Worm (Caenorhabditis elegans) whole organism, L3 larva: ENCODE results near the gene dhs-28.

Experiments used
- R02D3.7 ChIP-seq: fragments of 150-350 bp; optimal IDR thresholded peaks from 2 replicates; lab custom pipeline; 2014; ENCODE audit warnings: missing biosample characterization, missing genetic modification characterization
- ZK546.5 ChIP-seq: sonication (generic microtip); optimal IDR thresholded peaks from 2 replicates; lab custom pipeline; 2017; ENCODE audit warnings: missing biosample characterization, missing genetic modification characterization
- aly-2 ChIP-seq: fragments of 150-350 bp; optimal IDR thresholded peaks from 2 replicates; lab custom pipeline; 2014; ENCODE audit warnings: missing biosample characterization, missing genetic modification characterization
- ama-1 ChIP-seq: fragments of 150-350 bp; optimal IDR thresholded peaks from 2 replicates; lab custom pipeline; 2018
- ceh-16 ChIP-seq: sonication (generic microtip); optimal IDR thresholded peaks from 2 replicates; lab custom pipeline; 2017; ENCODE audit warnings: missing biosample characterization, missing genetic modification characterization
- ceh-28 ChIP-seq: fragments of 150-350 bp; optimal IDR thresholded peaks from 2 replicates; lab custom pipeline; 2014; ENCODE audit warnings: missing biosample characterization, missing genetic modification reagents, missing genetic modification characterization
- ceh-82 ChIP-seq: fragments of 150-350 bp; optimal IDR thresholded peaks from 2 replicates; lab custom pipeline; 2014; ENCODE audit warnings: missing biosample characterization, missing genetic modification characterization
- ceh-9 ChIP-seq: sonication (generic microtip); optimal IDR thresholded peaks from 2 replicates; lab custom pipeline; 2018; ENCODE audit warnings: missing biosample characterization, missing genetic modification characterization
- daf-12 ChIP-seq: fragments of 150-350 bp; optimal IDR thresholded peaks from 2 replicates; lab custom pipeline; 2014; ENCODE audit warnings: missing biosample characterization, missing genetic modification reagents, missing genetic modification characterization
- egl-27 ChIP-seq: sonication (generic microtip); optimal IDR thresholded peaks from 4 replicates; lab custom pipeline; 2017; ENCODE audit warnings: missing biosample characterization, missing genetic modification reagents, missing genetic modification characterization
- egl-5 ChIP-seq: fragments of 150-350 bp; optimal IDR thresholded peaks from 2 replicates; lab custom pipeline; 2017; ENCODE audit warnings: missing biosample characterization, missing genetic modification reagents, missing genetic modification characterization, inconsistent platforms
- elt-1 ChIP-seq: fragments of 150-350 bp; optimal IDR thresholded peaks from 2 replicates; lab custom pipeline; 2014; ENCODE audit warnings: missing biosample characterization, missing genetic modification characterization
- elt-2 ChIP-seq: sonication (generic microtip); optimal IDR thresholded peaks from 2 replicates; lab custom pipeline; 2016; ENCODE audit warnings: missing genetic modification reagents, mild to moderate bottlenecking, missing genetic modification characterization, missing compliant biosample characterization
- elt-3 ChIP-seq, 3 experiments: fragments of 150-350 bp in 1 of 3; sonication (generic microtip) in 2 of 3; optimal IDR thresholded peaks; 2 replicates in 2 of 3; 4 replicates in 1 of 3; lab custom pipeline; 2014 to 2017; ENCODE audit warnings: missing biosample characterization in 3 of 3, missing genetic modification characterization in 3 of 3
- eor-1 ChIP-seq, 2 experiments: fragments of 150-350 bp; optimal IDR thresholded peaks; 2 replicates each; lab custom pipeline; 2014 to 2018; ENCODE audit warnings: missing biosample characterization in 2 of 2, missing genetic modification characterization in 2 of 2
- fkh-10 ChIP-seq: sonication (generic microtip); optimal IDR thresholded peaks from 2 replicates; lab custom pipeline; 2017; ENCODE audit warnings: missing biosample characterization, missing genetic modification reagents, missing genetic modification characterization
- fkh-2 ChIP-seq: fragments of 150-350 bp; optimal IDR thresholded peaks from 2 replicates; lab custom pipeline; 2014; ENCODE audit warnings: missing biosample characterization, missing genetic modification reagents, missing genetic modification characterization
- jun-1 ChIP-seq: fragments of 150-350 bp; optimal IDR thresholded peaks from 2 replicates; lab custom pipeline; 2014; ENCODE audit warnings: missing biosample characterization, missing genetic modification reagents, missing genetic modification characterization
- lin-15B ChIP-seq: fragments of 150-350 bp; optimal IDR thresholded peaks from 2 replicates; lab custom pipeline; 2014; ENCODE audit warnings: missing biosample characterization, missing genetic modification characterization
- lin-39 ChIP-seq: fragments of 150-350 bp; optimal IDR thresholded peaks from 2 replicates; lab custom pipeline; 2018; ENCODE audit warnings: missing biosample characterization, missing genetic modification reagents, missing genetic modification characterization
- lsy-12 ChIP-seq: sonication (generic microtip); optimal IDR thresholded peaks from 2 replicates; lab custom pipeline; 2016; ENCODE audit warnings: mild to moderate bottlenecking, missing genetic modification characterization, missing compliant biosample characterization
- mdl-1 ChIP-seq: fragments of 150-350 bp; optimal IDR thresholded peaks from 2 replicates; lab custom pipeline; 2014; ENCODE audit warnings: missing biosample characterization, missing genetic modification characterization
- mml-1 ChIP-seq: fragments of 150-350 bp; sonication (generic microtip); optimal IDR thresholded peaks from 3 replicates; lab custom pipeline; 2014; ENCODE audit warnings: missing biosample characterization, missing genetic modification characterization
- nhr-11 ChIP-seq: fragments of 150-350 bp; optimal IDR thresholded peaks from 2 replicates; lab custom pipeline; 2014; ENCODE audit warnings: missing biosample characterization, missing genetic modification characterization
- nhr-12 ChIP-seq: fragments of 150-350 bp; optimal IDR thresholded peaks from 2 replicates; lab custom pipeline; 2014; ENCODE audit warnings: missing biosample characterization, missing genetic modification characterization
- nhr-23 ChIP-seq: fragments of 150-350 bp; optimal IDR thresholded peaks from 2 replicates; lab custom pipeline; 2014; ENCODE audit warnings: missing biosample characterization, missing genetic modification reagents, missing genetic modification characterization
- nhr-237 ChIP-seq: fragments of 150-350 bp; optimal IDR thresholded peaks from 2 replicates; lab custom pipeline; 2014; ENCODE audit warnings: missing biosample characterization, missing genetic modification characterization
- nhr-25 ChIP-seq: sonication (generic microtip); optimal IDR thresholded peaks from 2 replicates; lab custom pipeline; 2017; ENCODE audit warnings: missing biosample characterization, missing genetic modification characterization
- nhr-43 ChIP-seq: sonication (generic microtip); optimal IDR thresholded peaks from 2 replicates; lab custom pipeline; 2016; ENCODE audit warnings: mild to moderate bottlenecking, missing genetic modification characterization, missing compliant biosample characterization; ENCODE audit not compliant: poor library complexity, severe bottlenecking
- nhr-67 ChIP-seq: fragments of 150-350 bp; optimal IDR thresholded peaks from 2 replicates; lab custom pipeline; 2014; ENCODE audit warnings: missing biosample characterization, missing genetic modification characterization
- nhr-76 ChIP-seq: fragments of 150-350 bp; sonication (generic microtip); optimal IDR thresholded peaks from 5 replicates; lab custom pipeline; 2014; ENCODE audit warnings: missing biosample characterization, missing genetic modification characterization
- nhr-77 ChIP-seq: fragments of 150-350 bp; optimal IDR thresholded peaks from 2 replicates; lab custom pipeline; 2014; ENCODE audit warnings: missing biosample characterization, missing genetic modification characterization
- pha-4 ChIP-seq: fragments of 150-350 bp; optimal IDR thresholded peaks from 2 replicates; lab custom pipeline; 2014; ENCODE audit warnings: missing biosample characterization, missing genetic modification reagents, missing genetic modification characterization
- pqm-1 ChIP-seq: fragments of 150-350 bp; optimal IDR thresholded peaks from 2 replicates; lab custom pipeline; 2017; ENCODE audit warnings: missing biosample characterization, missing genetic modification characterization, inconsistent platforms
- sea-2 ChIP-seq: fragments of 150-350 bp; sonication (generic microtip); optimal IDR thresholded peaks from 4 replicates; lab custom pipeline; 2014; ENCODE audit warnings: missing biosample characterization, missing genetic modification reagents, missing genetic modification characterization
- skn-1 ChIP-seq: fragments of 150-350 bp; optimal IDR thresholded peaks from 2 replicates; lab custom pipeline; 2014; ENCODE audit warnings: missing biosample characterization, missing genetic modification characterization
- snpc-4 ChIP-seq: fragments of 150-350 bp; optimal IDR thresholded peaks from 2 replicates; lab custom pipeline; 2014; ENCODE audit warnings: missing biosample characterization, missing genetic modification characterization
- tbx-2 ChIP-seq: sonication (generic microtip); optimal IDR thresholded peaks from 2 replicates; lab custom pipeline; 2016; ENCODE audit warnings: mild to moderate bottlenecking, missing genetic modification characterization, missing compliant biosample characterization
- unc-39 ChIP-seq: sonication (generic microtip); optimal IDR thresholded peaks from 4 replicates; lab custom pipeline; 2017; ENCODE audit warnings: missing biosample characterization, missing genetic modification characterization
- unc-62 ChIP-seq: fragments of 150-350 bp; sonication (generic microtip); optimal IDR thresholded peaks from 4 replicates; lab custom pipeline; 2014; ENCODE audit warnings: missing biosample characterization, missing genetic modification reagents, missing genetic modification characterization
- zag-1 ChIP-seq: fragments of 150-350 bp; optimal IDR thresholded peaks from 2 replicates; lab custom pipeline; 2014; ENCODE audit warnings: missing biosample characterization, missing genetic modification characterization
- ztf-11 ChIP-seq: fragments of 150-350 bp; optimal IDR thresholded peaks from 2 replicates; lab custom pipeline; 2014; ENCODE audit warnings: missing biosample characterization, missing genetic modification characterization

Gene dhs-28

ce11 chrX:6795843-6796521 lies 22.3 kb upstream of the dhs-28 start:
- TF ChIP-seq elt-1 (tag; lab: Kevin White, UChicago) = peak; percentile 81
- TF ChIP-seq nhr-76 (tag; lab: Kevin White, UChicago) = no peak
- no peak for TF ChIP-seq skn-1 (tag; lab: Kevin White, UChicago)

DNA sequence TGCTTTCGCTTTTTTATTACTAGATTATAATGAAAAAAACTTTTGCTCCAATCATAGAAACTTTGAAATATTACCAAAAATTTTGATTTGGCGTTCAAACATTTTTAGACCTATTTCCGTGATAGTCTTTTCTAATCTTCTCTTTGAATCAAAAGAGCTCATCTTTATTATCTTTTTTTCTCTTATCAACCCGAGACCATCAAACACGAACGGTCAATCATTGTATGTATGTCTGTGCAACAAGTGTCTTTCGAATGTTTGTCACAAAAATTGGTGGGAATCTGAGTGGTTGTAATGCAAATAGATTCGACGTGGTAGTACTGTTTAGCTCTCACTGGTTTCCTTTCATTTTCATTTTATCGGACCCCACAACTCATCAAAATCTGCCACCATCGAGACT lies 18.5 kb upstream of the dhs-28 start, which contains the start of gene M03A8.3:
TSS of gene M03A8.3 (plus strand) at position 278 of the 400 bp plus-strand sequence.
- TF ChIP-seq elt-2 (tag; lab: Kevin White, UChicago) = peak; percentile 48
- TF ChIP-seq ama-1 (lab: Kevin White, UChicago) = no peak
- no peak for TF ChIP-seq mdl-1 (tag; lab: Kevin White, UChicago)
- peak; percentile 1 for TF ChIP-seq pqm-1 (tag; lab: Kevin White, UChicago)
- no peak for TF ChIP-seq zag-1 (tag; lab: Kevin White, UChicago)
- TF ChIP-seq ztf-11 (tag; lab: Kevin White, UChicago) = no peak
- no peak for TF ChIP-seq unc-62 (GFP tag; lab: Kevin White, UChicago)
- TF ChIP-seq lin-39 (tag; lab: Kevin White, UChicago) = no peak
- TF ChIP-seq snpc-4 (tag; lab: Kevin White, UChicago) = no peak

DNA sequence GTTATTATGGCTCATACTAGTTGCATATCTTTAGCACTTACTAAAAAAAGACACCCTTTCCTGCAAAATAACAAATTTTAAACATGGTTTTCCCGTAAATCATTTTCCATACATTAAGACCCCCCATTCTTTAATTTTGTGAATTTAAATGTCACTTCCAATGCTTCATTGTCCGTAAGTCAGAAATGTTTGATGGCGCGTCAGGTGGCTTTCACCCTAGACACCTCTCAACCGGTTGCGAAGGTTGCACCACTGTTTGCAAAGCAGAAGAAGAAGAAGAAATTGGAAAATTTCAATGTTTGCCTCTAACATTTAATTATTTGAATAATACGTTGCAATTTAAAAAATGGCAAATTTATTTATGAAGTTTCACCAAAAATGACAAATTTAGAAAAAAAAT lies 16.7 kb upstream of the dhs-28 start:
- TF ChIP-seq elt-2 (tag; lab: Kevin White, UChicago) = no peak
- no peak for TF ChIP-seq daf-12 (tag; lab: Kevin White, UChicago)
- no peak for TF ChIP-seq fkh-2
- no peak for TF ChIP-seq sea-2 (GFP tag; lab: Kevin White, UChicago)
- TF ChIP-seq nhr-25 = no peak
- no peak for TF ChIP-seq unc-39 (tag; lab: Kevin White, UChicago)
- no peak for TF ChIP-seq nhr-23
- no peak for TF ChIP-seq jun-1 (tag; lab: Kevin White, UChicago)
- TF ChIP-seq ceh-82 (tag; lab: Kevin White, UChicago) = no peak
- TF ChIP-seq nhr-77 (tag; lab: Kevin White, UChicago) = no peak
- TF ChIP-seq ceh-9 (tag; lab: Kevin White, UChicago) = no peak
- TF ChIP-seq elt-1 (tag; lab: Kevin White, UChicago) = no peak
- TF ChIP-seq ztf-11 (tag; lab: Kevin White, UChicago) = no peak
- no peak for TF ChIP-seq lsy-12 (tag; lab: Kevin White, UChicago)
- no peak for TF ChIP-seq elt-3 (tag; optimal IDR thresholded peaks at IDR 0.05; lab: Kevin White, UChicago)
- TF ChIP-seq unc-62 (GFP tag; lab: Kevin White, UChicago) = no peak

DNA sequence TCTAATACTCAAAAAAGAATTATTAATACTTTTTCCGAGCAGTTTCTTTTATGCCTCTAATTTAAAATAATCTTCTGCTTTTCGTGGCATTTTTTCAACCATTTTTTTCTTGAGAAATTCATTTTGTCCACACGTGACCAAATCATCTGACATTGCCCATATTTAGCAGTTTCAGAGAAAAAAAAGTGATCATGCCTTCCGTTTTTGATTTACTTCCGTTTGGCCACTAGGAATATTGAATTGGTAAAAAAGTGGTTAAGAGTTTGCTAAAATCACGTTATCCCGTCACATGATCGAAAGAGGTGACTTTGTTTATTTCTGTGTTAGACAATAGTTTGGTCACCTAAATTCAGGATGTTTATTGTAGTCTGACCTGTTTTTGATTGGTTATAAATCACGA lies 13.8 kb upstream of the dhs-28 start:
- TF ChIP-seq nhr-237 (tag; lab: Kevin White, UChicago) (no peak), fkh-2 (no peak), ZK546.5 (tag; lab: Kevin White, UChicago) (no peak), ceh-82 (tag; lab: Kevin White, UChicago) (no peak), ama-1 (lab: Kevin White, UChicago) (no peak)

DNA sequence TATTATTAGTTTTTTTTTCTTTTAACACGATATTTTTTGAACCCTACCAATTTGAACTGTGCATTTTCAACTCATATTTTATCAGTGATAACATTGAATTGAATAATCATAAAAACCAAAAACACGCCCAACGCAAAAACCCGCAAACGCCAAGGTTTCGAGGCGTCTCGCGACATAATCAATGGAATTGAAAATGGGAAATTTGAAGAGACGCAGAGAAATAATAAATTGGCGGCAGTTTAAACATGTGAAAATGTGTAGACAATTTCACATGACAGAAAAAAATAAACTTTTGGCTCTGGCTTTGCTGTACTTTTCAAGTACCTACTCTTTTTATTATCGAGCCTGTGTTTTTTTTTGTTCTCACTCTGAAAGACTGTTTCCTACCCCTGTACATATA lies 13.4 kb upstream of the dhs-28 start:
- TF ChIP-seq egl-27 (tag; lab: Kevin White, UChicago) (no peak), elt-2 (tag; lab: Kevin White, UChicago) (peak; percentile 85), tbx-2 (tag; lab: Kevin White, UChicago) (no peak), nhr-25 (peak; percentile 15), pha-4 (tag; lab: Kevin White, UChicago) (peak; percentile 83), mml-1 (tag; lab: Kevin White, UChicago) (no peak), eor-1 (tag; optimal IDR thresholded peaks at IDR 0.05; lab: Kevin White, UChicago) (no peak), nhr-43 (tag; lab: Kevin White, UChicago) (no peak), ceh-16 (tag; lab: Kevin White, UChicago) (no peak), lin-15B (tag; lab: Kevin White, UChicago) (peak; percentile 44), pqm-1 (tag; lab: Kevin White, UChicago) (peak; percentile 79), fkh-10 (GFP tag; lab: Kevin White, UChicago) (no peak), nhr-23 (peak; percentile 47), lsy-12 (tag; lab: Kevin White, UChicago) (no peak), nhr-77 (tag; lab: Kevin White, UChicago) (no peak), ceh-28 (peak; percentile 68), nhr-237 (tag; lab: Kevin White, UChicago) (no peak), nhr-67 (tag; lab: Kevin White, UChicago) (no peak), ama-1 (lab: Kevin White, UChicago) (peak; percentile 46), nhr-12 (tag; lab: Kevin White, UChicago) (no peak), unc-62 (GFP tag; lab: Kevin White, UChicago) (no peak), egl-5 (tag; lab: Kevin White, UChicago) (peak; percentile 69), daf-12 (tag; lab: Kevin White, UChicago) (no peak), nhr-11 (tag; lab: Kevin White, UChicago) (no peak), snpc-4 (tag; lab: Kevin White, UChicago) (peak; percentile 4), mdl-1 (tag; lab: Kevin White, UChicago) (no peak), R02D3.7 (tag; lab: Kevin White, UChicago) (no peak), ZK546.5 (tag; lab: Kevin White, UChicago) (no peak), elt-3 (tag; optimal IDR thresholded peaks at IDR 0.05; lab: Kevin White, UChicago) (no peak), lin-39 (tag; lab: Kevin White, UChicago) (no peak), ceh-9 (tag; lab: Kevin White, UChicago) (no peak), aly-2 (no peak)
